Worm (Caenorhabditis elegans) whole organism, mixed stage, embryonic: ENCODE measurements around the gene str-46.

Experiments
- elt-3 ChIP-seq: fragments of 150-350 bp; optimal IDR thresholded peaks from 2 replicates; lab custom pipeline; 2014; ENCODE audit warnings: missing biosample characterization, missing genetic modification characterization
- lin-13 ChIP-seq: fragments of 150-350 bp; optimal IDR thresholded peaks from 2 replicates; lab custom pipeline; 2014; ENCODE audit warnings: missing biosample characterization, missing genetic modification characterization
- lin-32 ChIP-seq: fragments of 200-800 bp; sonication (Bioruptor generic); optimal IDR thresholded peaks from 2 replicates; lab custom pipeline; 2018; ENCODE audit warnings: mild to moderate bottlenecking, missing genetic modification characterization, missing compliant biosample characterization
- lsy-2 ChIP-seq: fragments of 150-350 bp; optimal IDR thresholded peaks from 2 replicates; lab custom pipeline; 2014; ENCODE audit warnings: missing biosample characterization, missing genetic modification characterization
- nhr-2 ChIP-seq: fragments of 150-350 bp; optimal IDR thresholded peaks from 2 replicates; lab custom pipeline; 2014; ENCODE audit warnings: missing biosample characterization, missing genetic modification characterization
- nhr-237 ChIP-seq: fragments of 150-350 bp; optimal IDR thresholded peaks from 2 replicates; lab custom pipeline; 2014; ENCODE audit warnings: missing biosample characterization, missing genetic modification characterization
- nhr-76 ChIP-seq: sonication (generic microtip); optimal IDR thresholded peaks from 2 replicates; lab custom pipeline; 2017; ENCODE audit warnings: missing biosample characterization, missing genetic modification characterization
- pha-4 ChIP-seq: fragments of 150-350 bp; optimal IDR thresholded peaks from 2 replicates; lab custom pipeline; 2018; ENCODE audit warnings: missing biosample characterization, missing genetic modification reagents, missing genetic modification characterization
- snpc-4 ChIP-seq: fragments of 150-350 bp; optimal IDR thresholded peaks from 2 replicates; lab custom pipeline; 2014; ENCODE audit warnings: missing biosample characterization, missing genetic modification characterization
- unc-62 ChIP-seq: fragments of 150-350 bp; optimal IDR thresholded peaks from 2 replicates; lab custom pipeline; 2014; ENCODE audit warnings: missing biosample characterization, missing genetic modification reagents, missing genetic modification characterization
- ztf-11 ChIP-seq: fragments of 150-350 bp; optimal IDR thresholded peaks from 2 replicates; lab custom pipeline; 2014; ENCODE audit warnings: missing biosample characterization, missing genetic modification characterization

ce11 chrV:2899867-2900266, at the start of gene str-46:
- no peak for TF ChIP-seq lsy-2 (tag; lab: Kevin White, UChicago)
- no peak for TF ChIP-seq nhr-2 (tag; lab: Kevin White, UChicago)
- TF ChIP-seq unc-62 = no peak
- no peak for TF ChIP-seq lin-13 (tag; lab: Kevin White, UChicago)
- no peak for TF ChIP-seq pha-4 (tag; lab: Kevin White, UChicago)
- no peak for TF ChIP-seq snpc-4 (tag; lab: Kevin White, UChicago)
- TF ChIP-seq nhr-237 (tag; lab: Kevin White, UChicago) = no peak
- TF ChIP-seq ztf-11 = no peak
- no peak for TF ChIP-seq elt-3 (tag; lab: Kevin White, UChicago)
- no peak for TF ChIP-seq lin-32 (GFP tag; lab: Kevin White, UChicago)
- TF ChIP-seq nhr-76 = no peak
